Fruit fly (Drosophila melanogaster) whole organism, embryonic: ENCODE measurements around the gene mthl1.

Experiments used
- Ada2b ChIP-seq: fragments of 200-800 bp; sonication (Bioruptor generic); IDR thresholded peaks from 2 replicates; pipeline ENCODE4 v1.3.6; 2022; ENCODE audit warnings: missing biosample characterization, missing genetic modification characterization
- Asciz ChIP-seq: fragments of 200-800 bp; sonication (Bioruptor generic); optimal IDR thresholded peaks from 2 replicates; lab custom pipeline; 2017; ENCODE audit warnings: missing biosample characterization, mild to moderate bottlenecking, missing genetic modification characterization, missing genetic modification reagents
- BEAF-32 ChIP-seq: fragments of 200-800 bp; sonication (Bioruptor generic); optimal IDR thresholded peaks from 3 replicates; lab custom pipeline; 2017; ENCODE audit warnings: missing biosample characterization, missing genetic modification characterization, mild to moderate bottlenecking, moderate library complexity, missing genetic modification reagents
- Blimp-1 ChIP-seq: fragments of 200-800 bp; sonication (Bioruptor generic); optimal IDR thresholded peaks from 3 replicates; lab custom pipeline; 2018; ENCODE audit warnings: missing biosample characterization, missing genetic modification characterization, mild to moderate bottlenecking, moderate library complexity, missing genetic modification reagents
- CG10959 ChIP-seq: fragments of 200-800 bp; sonication (Bioruptor generic); IDR thresholded peaks from 2 replicates; pipeline ENCODE4 v1.3.6; 2022; ENCODE audit warnings: missing biosample characterization, missing genetic modification characterization
- CG10979 ChIP-seq: fragments of 200-800 bp; sonication (Bioruptor generic); optimal IDR thresholded peaks from 2 replicates; lab custom pipeline; 2018; ENCODE audit warnings: missing biosample characterization, mild to moderate bottlenecking, missing genetic modification characterization, moderate library complexity
- CG13424 ChIP-seq: fragments of 200-800 bp; sonication (Bioruptor generic); optimal IDR thresholded peaks from 2 replicates; lab custom pipeline; 2019; ENCODE audit warnings: missing biosample characterization, mild to moderate bottlenecking, missing genetic modification characterization, moderate library complexity
- CG18619 ChIP-seq: fragments of 200-800 bp; sonication (Bioruptor generic); optimal IDR thresholded peaks from 3 replicates; lab custom pipeline; 2017; ENCODE audit warnings: missing biosample characterization, mild to moderate bottlenecking, missing genetic modification characterization
- CG31224 ChIP-seq: fragments of 200-800 bp; sonication (Bioruptor generic); IDR thresholded peaks from 2 replicates; pipeline ENCODE4 v1.3.6; 2022; ENCODE audit warnings: missing biosample characterization, missing genetic modification characterization
- CG3838 ChIP-seq: fragments of 200-800 bp; sonication (Bioruptor generic); optimal IDR thresholded peaks from 3 replicates; lab custom pipeline; 2016; ENCODE audit warnings: missing biosample characterization, missing genetic modification characterization
- CG4617 ChIP-seq: fragments of 200-800 bp; sonication (Bioruptor generic); optimal IDR thresholded peaks from 3 replicates; lab custom pipeline; 2016; ENCODE audit warnings: missing biosample characterization, missing genetic modification characterization, borderline replicate concordance
- CG5953 ChIP-seq: fragments of 200-800 bp; sonication (Bioruptor generic); IDR thresholded peaks from 2 replicates; pipeline ENCODE4 v1.3.6; 2022; ENCODE audit warnings: missing biosample characterization, missing genetic modification characterization
- CG8388 ChIP-seq: fragments of 200-800 bp; sonication (Bioruptor generic); optimal IDR thresholded peaks from 2 replicates; lab custom pipeline; 2019; ENCODE audit warnings: missing biosample characterization, mild to moderate bottlenecking, missing genetic modification characterization, moderate library complexity
- CG8765 ChIP-seq: fragments of 200-800 bp; sonication (Bioruptor generic); IDR thresholded peaks from 2 replicates; pipeline ENCODE4 v1.3.6; 2022; ENCODE audit warnings: missing biosample characterization, missing genetic modification characterization
- CG9437 ChIP-seq: fragments of 200-800 bp; sonication (Bioruptor generic); optimal IDR thresholded peaks from 2 replicates; lab custom pipeline; 2018; ENCODE audit warnings: missing biosample characterization, mild to moderate bottlenecking, missing genetic modification characterization
- Deaf1 ChIP-seq: fragments of 200-800 bp; optimal IDR thresholded peaks from 3 replicates; lab custom pipeline; 2019; ENCODE audit warnings: missing biosample characterization, mild to moderate bottlenecking, missing genetic modification characterization, moderate library complexity
- Dip2 ChIP-seq: fragments of 200-800 bp; sonication (Bioruptor generic); IDR thresholded peaks from 2 replicates; pipeline ENCODE4 v1.3.6; 2022; ENCODE audit warnings: missing biosample characterization, missing genetic modification characterization
- Dll ChIP-seq: fragments of 200-800 bp; sonication (Bioruptor generic); IDR thresholded peaks from 4 replicates; pipeline ENCODE4 v1.3.6; 2022; ENCODE audit warnings: missing biosample characterization, missing genetic modification characterization; ENCODE audit not compliant: partially characterized antibody
- E2f2 ChIP-seq: fragments of 200-800 bp; sonication (Bioruptor generic); IDR thresholded peaks from 2 replicates; pipeline ENCODE4 v1.3.6; 2022; ENCODE audit warnings: missing biosample characterization, missing genetic modification characterization
- Ets97D ChIP-seq: fragments of 200-800 bp; sonication (Bioruptor generic); optimal IDR thresholded peaks from 3 replicates; lab custom pipeline; 2016; ENCODE audit warnings: missing biosample characterization, missing genetic modification characterization
- Jarid2 ChIP-seq: fragments of 200-800 bp; sonication (Bioruptor generic); optimal IDR thresholded peaks from 3 replicates; lab custom pipeline; 2017; ENCODE audit warnings: mild to moderate bottlenecking, missing biosample characterization, missing genetic modification reagents, missing genetic modification characterization
- Lhr ChIP-seq: fragments of 200-800 bp; sonication (Bioruptor generic); optimal IDR thresholded peaks from 3 replicates; lab custom pipeline; 2017; ENCODE audit warnings: mild to moderate bottlenecking, missing biosample characterization, missing genetic modification reagents, missing genetic modification characterization
- Max ChIP-seq: fragments of 200-800 bp; sonication (Bioruptor generic); optimal IDR thresholded peaks from 2 replicates; lab custom pipeline; 2016; ENCODE audit warnings: missing biosample characterization, mild to moderate bottlenecking, missing genetic modification characterization
- Myb ChIP-seq: fragments of 200-800 bp; sonication (Bioruptor generic); optimal IDR thresholded peaks from 2 replicates; lab custom pipeline; 2016; ENCODE audit warnings: missing biosample characterization, missing genetic modification characterization
- NC2β ChIP-seq: fragments of 200-800 bp; sonication (Bioruptor generic); optimal IDR thresholded peaks from 2 replicates; lab custom pipeline; 2016; ENCODE audit warnings: missing biosample characterization, missing genetic modification characterization
- Opbp ChIP-seq: fragments of 200-800 bp; sonication (Bioruptor generic); IDR thresholded peaks from 3 replicates; pipeline ENCODE4 v1.3.6; 2022; ENCODE audit warnings: missing biosample characterization, missing genetic modification characterization; ENCODE audit not compliant: partially characterized antibody
- Taf1 ChIP-seq: fragments of 200-800 bp; sonication (Bioruptor generic); IDR thresholded peaks from 2 replicates; pipeline ENCODE4 v1.3.6; 2022; ENCODE audit warnings: missing biosample characterization, missing genetic modification characterization
- chif ChIP-seq, 2 experiments: fragments of 200-800 bp; sonication (Bioruptor generic); optimal IDR thresholded peaks; 3 replicates each; lab custom pipeline; 2016; ENCODE audit warnings: missing biosample characterization in 2 of 2, missing genetic modification characterization in 2 of 2
- dati ChIP-seq: fragments of 200-800 bp; sonication (Bioruptor generic); IDR thresholded peaks from 2 replicates; pipeline ENCODE4 v1.3.6; 2022; ENCODE audit warnings: missing biosample characterization, missing genetic modification characterization
- dmrt11E ChIP-seq: fragments of 200-800 bp; sonication (Bioruptor generic); optimal IDR thresholded peaks from 3 replicates; lab custom pipeline; 2018; ENCODE audit warnings: missing biosample characterization, mild to moderate bottlenecking, missing genetic modification characterization, moderate library complexity
- gem ChIP-seq: fragments of 200-800 bp; sonication (Bioruptor generic); optimal IDR thresholded peaks from 2 replicates; lab custom pipeline; 2019; ENCODE audit warnings: missing biosample characterization, mild to moderate bottlenecking, missing genetic modification characterization, moderate library complexity
- kay ChIP-seq: fragments of 200-800 bp; sonication (Bioruptor generic); optimal IDR thresholded peaks from 2 replicates; lab custom pipeline; 2016; ENCODE audit warnings: missing biosample characterization, missing genetic modification characterization
- kni ChIP-seq: fragments of 200-800 bp; sonication (Bioruptor generic); optimal IDR thresholded peaks from 3 replicates; lab custom pipeline; 2017; ENCODE audit warnings: mild to moderate bottlenecking, missing biosample characterization, missing genetic modification reagents, missing genetic modification characterization
- knrl ChIP-seq: fragments of 200-800 bp; sonication (Bioruptor generic); IDR thresholded peaks from 3 replicates; pipeline ENCODE4 v1.3.6; 2022; ENCODE audit warnings: missing biosample characterization, missing genetic modification characterization; ENCODE audit not compliant: partially characterized antibody
- mam ChIP-seq: fragments of 200-800 bp; sonication (Bioruptor generic); optimal IDR thresholded peaks from 3 replicates; lab custom pipeline; 2016; ENCODE audit warnings: missing biosample characterization, missing genetic modification characterization
- onecut ChIP-seq: fragments of 200-800 bp; sonication (Bioruptor generic); IDR thresholded peaks from 2 replicates; pipeline ENCODE4 v1.3.6; 2022; ENCODE audit warnings: missing biosample characterization, missing genetic modification characterization
- otp ChIP-seq: fragments of 200-800 bp; sonication (Bioruptor generic); IDR thresholded peaks from 3 replicates; pipeline ENCODE4, ENCODE4 v1.3.6; 2022; ENCODE audit warnings: missing biosample characterization, missing genetic modification characterization
- pho ChIP-seq: fragments of 200-800 bp; sonication (Bioruptor generic); optimal IDR thresholded peaks from 2 replicates; lab custom pipeline; 2016; ENCODE audit warnings: missing biosample characterization, missing genetic modification characterization
- repo ChIP-seq: fragments of 200-800 bp; sonication (Bioruptor generic); optimal IDR thresholded peaks from 2 replicates; lab custom pipeline; 2016; ENCODE audit warnings: missing biosample characterization, missing genetic modification characterization
- sim ChIP-seq: fragments of 200-800 bp; sonication (Bioruptor generic); IDR thresholded peaks from 2 replicates; pipeline ENCODE4 v1.3.6; 2022; ENCODE audit warnings: missing biosample characterization, missing genetic modification characterization
- sima ChIP-seq: fragments of 200-800 bp; sonication (Bioruptor generic); optimal IDR thresholded peaks from 2 replicates; lab custom pipeline; 2016; ENCODE audit warnings: missing biosample characterization, missing genetic modification characterization
- sob ChIP-seq: fragments of 200-800 bp; sonication (Bioruptor generic); IDR thresholded peaks from 2 replicates; pipeline ENCODE4 v1.3.6; 2022; ENCODE audit warnings: missing biosample characterization, missing genetic modification characterization
- tio ChIP-seq: fragments of 200-800 bp; sonication (Bioruptor generic); optimal IDR thresholded peaks from 2 replicates; lab custom pipeline; 2017; ENCODE audit warnings: missing biosample characterization, missing genetic modification characterization, inconsistent platforms
- tll ChIP-seq, 2 experiments: fragments of 200-800 bp in 1 of 2; fragments of >200 bp in 1 of 2; sonication (Bioruptor generic) in 1 of 2; optimal IDR thresholded peaks; 2 replicates each; lab custom pipeline; 2017 to 2019; ENCODE audit warnings: missing biosample characterization in 2 of 2, missing genetic modification characterization in 2 of 2, mild to moderate bottlenecking in 1 of 2, moderate library complexity in 1 of 2
- tna ChIP-seq: fragments of 200-800 bp; sonication (Bioruptor generic); IDR thresholded peaks from 2 replicates; pipeline ENCODE4 v1.3.6; 2022; ENCODE audit warnings: missing biosample characterization, missing genetic modification characterization; ENCODE audit not compliant: partially characterized antibody
- tx ChIP-seq: fragments of 200-800 bp; sonication (Bioruptor generic); optimal IDR thresholded peaks from 2 replicates; lab custom pipeline; 2016; ENCODE audit warnings: missing biosample characterization, missing genetic modification characterization
- unpg ChIP-seq: fragments of 200-800 bp; sonication (Bioruptor generic); optimal IDR thresholded peaks from 3 replicates; lab custom pipeline; 2018; ENCODE audit warnings: missing biosample characterization, mild to moderate bottlenecking, missing genetic modification characterization, moderate library complexity
- vnd ChIP-seq: fragments of 200-800 bp; sonication (Bioruptor generic); IDR thresholded peaks from 3 replicates; pipeline ENCODE4 v1.3.6; 2022; ENCODE audit warnings: missing biosample characterization, missing genetic modification characterization; ENCODE audit not compliant: partially characterized antibody
- yki ChIP-seq: fragments of >200 bp; optimal IDR thresholded peaks from 3 replicates; lab custom pipeline; 2018

Gene mthl1

dm6 chrX:16644535-16645131 lies 3.9 kb downstream of the mthl1 start (continued):
- TF ChIP-seq vnd (GFP tag; lab: Robert Waterston, UW) (no peak), Myb (GFP tag; lab: Kevin White, UChicago) (no peak), Lhr (peak; percentile 31), CG10979 (peak; percentile 40), dmrt11E (tag; lab: Kevin White, UChicago) (peak; percentile 68), dati (GFP tag; lab: Robert Waterston, UW) (no peak), kay (no peak), CG3838 (GFP tag; lab: Kevin White, UChicago) (peak; percentile 53), tll (GFP tag; optimal IDR thresholded peaks at IDR 0.05; lab: Kevin White, UChicago) (peak in 1 of 2 experiments; percentile 80), otp (peak; percentile 66; the same call in 2 of the 3 replicates), Blimp-1 (GFP tag; lab: Kevin White, UChicago) (peak; percentile 41), Taf1 (GFP tag; lab: Robert Waterston, UW) (no peak), chif (GFP tag; optimal IDR thresholded peaks at IDR 0.05; lab: Kevin White, UChicago) (peak in 1 of 2 experiments; percentile 43), yki (lab: Kevin White, UChicago) (no peak), Ada2b (GFP tag; lab: Robert Waterston, UW) (no peak), E2f2 (GFP tag; lab: Robert Waterston, UW) (peak; percentile 29; the same call in 1 of the 2 replicates), Jarid2 (GFP tag; lab: Kevin White, UChicago) (peak; percentile 3), CG9437 (GFP tag; lab: Kevin White, UChicago) (no peak), repo (no peak), gem (tag; lab: Kevin White, UChicago) (peak; percentile 60), Ets97D (GFP tag; lab: Kevin White, UChicago) (no peak), knrl (no peak), tna (GFP tag; lab: Robert Waterston, UW) (no peak), CG13424 (tag; lab: Kevin White, UChicago) (peak; percentile 36), Deaf1 (tag; lab: Kevin White, UChicago) (no peak), CG31224 (GFP tag; lab: Robert Waterston, UW) (no peak), CG18619 (GFP tag; lab: Kevin White, UChicago) (peak; percentile 45), tx (GFP tag; lab: Kevin White, UChicago) (no peak), CG10959 (GFP tag; lab: Robert Waterston, UW) (no peak), Opbp (GFP tag; lab: Robert Waterston, UW) (no peak), CG5953 (GFP tag; lab: Robert Waterston, UW) (0 out of 2 replicates have a peak, but pooled peaks have one; percentile 37), sim (no peak), Max (GFP tag; lab: Kevin White, UChicago) (no peak), NC2β (GFP tag; lab: Kevin White, UChicago) (peak; percentile 41), Asciz (GFP tag; lab: Kevin White, UChicago) (peak; percentile 64), unpg (peak; percentile 18), sima (GFP tag; lab: Kevin White, UChicago) (no peak), CG8388 (no peak), pho (GFP tag; lab: Kevin White, UChicago) (no peak), CG4617 (GFP tag; lab: Kevin White, UChicago) (no peak), mam (GFP tag; lab: Kevin White, UChicago) (no peak), tio (GFP tag; lab: Kevin White, UChicago) (peak; percentile 3), Dip2 (GFP tag; lab: Robert Waterston, UW) (no peak), kni (GFP tag; lab: Kevin White, UChicago) (peak; percentile 52), sob (no peak), onecut (peak; percentile 53; the same call in 1 of the 2 replicates), Dll (GFP tag; lab: Robert Waterston, UW) (0 out of 4 replicates have a peak, but pooled peaks have one; percentile 14), BEAF-32 (no peak), CG8765 (GFP tag; lab: Robert Waterston, UW) (0 out of 2 replicates have a peak, but pooled peaks have one; percentile 11)
